In the genomic region with DNA sequence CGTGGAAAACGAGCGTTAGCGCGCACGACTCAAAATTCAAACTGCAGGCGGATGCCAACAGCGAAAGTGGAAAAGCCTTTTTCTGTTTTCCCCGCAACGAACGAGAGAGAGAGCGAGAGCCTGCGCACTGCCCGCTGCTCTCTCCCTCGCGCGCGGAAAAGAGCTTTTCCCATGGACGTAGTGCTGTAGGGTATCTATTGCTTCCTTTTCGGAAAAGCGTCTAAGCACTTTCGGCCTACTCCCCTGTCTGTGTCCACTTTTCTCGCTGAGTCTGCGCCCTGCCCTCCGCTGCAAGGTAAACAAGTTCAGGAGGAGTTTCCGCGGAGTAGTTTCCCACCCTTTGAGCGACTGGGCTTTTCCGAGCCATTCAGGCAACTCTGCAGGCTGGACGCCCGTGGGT, we compare ENCODE assay signal across 1 fruit fly cellular context.
A peak's percentile ranks its signal among the peaks of the same experiment; 100 is the strongest.
TF ChIP-seq lines count a peak whose summit lies in the region.

A gene (minus strand): TSS at position 47 of the 400 bp plus-strand sequence.

TF ChIP-seq in whole organism, embryonic, 481 proteins besides CTCF, POLR2A, EP300 and RAD21 (continued from another document and continues in another):
- TF ChIP-seq caup (GFP tag; optimal IDR thresholded peaks at IDR 0.05; lab: Kevin White, UChicago; ENCODE audit: severe bottlenecking) (peak; percentile 71), org-1 (GFP tag; optimal IDR thresholded peaks at IDR 0.05; lab: Kevin White, UChicago) (peak; percentile 23), E2f1 (GFP tag; IDR thresholded peaks at IDR 0.05; lab: Robert Waterston, UW) (peak; percentile 68), Mes4 (GFP tag; optimal IDR thresholded peaks at IDR 0.05; lab: Kevin White, UChicago) (peak; percentile 3), CG7963 (GFP tag; IDR thresholded peaks at IDR 0.05; lab: Robert Waterston, UW; ENCODE audit: partially characterized antibody) (no peak), CG9609 (GFP tag; optimal IDR thresholded peaks at IDR 0.05; lab: Kevin White, UChicago) (peak; percentile 44), seq (GFP tag; IDR thresholded peaks at IDR 0.05; lab: Robert Waterston, UW) (peak; percentile 37; the same call in 1 of the 2 replicates), bab2 (GFP tag; optimal IDR thresholded peaks at IDR 0.05; lab: Kevin White, UChicago) (peak; percentile 33), pfk (GFP tag; optimal IDR thresholded peaks at IDR 0.05; lab: Kevin White, UChicago) (no peak), Side (GFP tag; optimal IDR thresholded peaks at IDR 0.05; lab: Kevin White, UChicago) (peak; percentile 24), CG11560 (tag; IDR thresholded peaks at IDR 0.05; lab: Robert Waterston, UW) (no peak), en (GFP tag; optimal IDR thresholded peaks at IDR 0.05; lab: Kevin White, UChicago) (peak; percentile 9), CG7372 (GFP tag; IDR thresholded peaks at IDR 0.05; lab: Robert Waterston, UW) (peak; percentile 37; the same call in 1 of the 2 replicates), CG32772 (GFP tag; IDR thresholded peaks at IDR 0.05; lab: Robert Waterston, UW) (no peak), CG34376 (GFP tag; optimal IDR thresholded peaks at IDR 0.05; lab: Kevin White, UChicago) (peak; percentile 42), CG6791 (GFP tag; IDR thresholded peaks at IDR 0.05; lab: Robert Waterston, UW; ENCODE audit: partially characterized antibody) (no peak), fd3F (GFP tag; optimal IDR thresholded peaks at IDR 0.05; lab: Kevin White, UChicago) (no peak), CG9932 (GFP tag; IDR thresholded peaks at IDR 0.05; lab: Robert Waterston, UW) (peak; percentile 84), sima (GFP tag; optimal IDR thresholded peaks at IDR 0.05; lab: Kevin White, UChicago) (no peak), CG33213 (GFP tag; optimal IDR thresholded peaks at IDR 0.05; lab: Kevin White, UChicago) (no peak), CG13296 (GFP tag; optimal IDR thresholded peaks at IDR 0.05; lab: Kevin White, UChicago) (peak; percentile 61), CG7271 (tag; optimal IDR thresholded peaks at IDR 0.05; lab: Kevin White, UChicago) (no peak), PHDP (tag; optimal IDR thresholded peaks at IDR 0.05; lab: Kevin White, UChicago) (peak; percentile 28), run (tag; optimal IDR thresholded peaks at IDR 0.05; lab: Kevin White, UChicago) (no peak), z (GFP tag; IDR thresholded peaks at IDR 0.05; lab: Robert Waterston, UW) (0 out of 3 replicates have a peak, but pooled peaks have one; percentile 29), tio (GFP tag; optimal IDR thresholded peaks at IDR 0.05; lab: Kevin White, UChicago) (no peak), sd (tag; optimal IDR thresholded peaks at IDR 0.05; lab: Kevin White, UChicago) (peak; percentile 9), CG2116 (GFP tag; optimal IDR thresholded peaks at IDR 0.05; lab: Kevin White, UChicago) (no peak), Nf-YB (GFP tag; optimal IDR thresholded peaks at IDR 0.05; lab: Kevin White, UChicago) (no peak), phol (tag; optimal IDR thresholded peaks at IDR 0.05; lab: Kevin White, UChicago) (no peak), tll (GFP tag; optimal IDR thresholded peaks at IDR 0.05; lab: Kevin White, UChicago) (no peak), Nf-YA (GFP tag; IDR thresholded peaks at IDR 0.05; lab: Robert Waterston, UW) (no peak), CG5180 (GFP tag; optimal IDR thresholded peaks at IDR 0.05; lab: Kevin White, UChicago) (peak; percentile 43), Max (GFP tag; optimal IDR thresholded peaks at IDR 0.05; lab: Kevin White, UChicago) (no peak), CG31441 (GFP tag; IDR thresholded peaks at IDR 0.05; lab: Robert Waterston, UW) (peak; percentile 24; the same call in 1 of the 2 replicates), Deaf1 (tag; optimal IDR thresholded peaks at IDR 0.05; lab: Kevin White, UChicago) (peak; percentile 62), odd (GFP tag; optimal IDR thresholded peaks at IDR 0.05; lab: Kevin White, UChicago) (peak; percentile 5), CG6654 (GFP tag; optimal IDR thresholded peaks at IDR 0.05; lab: Kevin White, UChicago) (peak; percentile 3), Atf3 (GFP tag; optimal IDR thresholded peaks at IDR 0.05; lab: Kevin White, UChicago) (peak; percentile 21), CG31388 (GFP tag; optimal IDR thresholded peaks at IDR 0.05; lab: Kevin White, UChicago) (no peak), CG10431 (GFP tag; optimal IDR thresholded peaks at IDR 0.05; lab: Kevin White, UChicago) (no peak), CG15073 (GFP tag; optimal IDR thresholded peaks at IDR 0.05; lab: Kevin White, UChicago) (no peak), ttk (GFP tag; IDR thresholded peaks at IDR 0.05; lab: Robert Waterston, UW) (no peak), Hmx (GFP tag; optimal IDR thresholded peaks at IDR 0.05; lab: Kevin White, UChicago) (no peak), peb (GFP tag; IDR thresholded peaks at IDR 0.05; lab: Robert Waterston, UW) (no peak), CG11456 (GFP tag; IDR thresholded peaks at IDR 0.05; lab: Robert Waterston, UW) (peak; percentile 91), otp (GFP tag; IDR thresholded peaks at IDR 0.05; lab: Robert Waterston, UW) (peak; percentile 56; the same call in 1 of the 3 replicates), D19B (GFP tag; optimal IDR thresholded peaks at IDR 0.05; lab: Kevin White, UChicago) (no peak), Sry-δ (GFP tag; optimal IDR thresholded peaks at IDR 0.05; lab: Kevin White, UChicago) (peak; percentile 6), nerfin-2 (GFP tag; IDR thresholded peaks at IDR 0.05; lab: Robert Waterston, UW; ENCODE audit: partially characterized antibody) (no peak), CG7928 (GFP tag; optimal IDR thresholded peaks at IDR 0.05; lab: Kevin White, UChicago) (peak; percentile 16), ssp (GFP tag; IDR thresholded peaks at IDR 0.05; lab: Robert Waterston, UW) (no peak), CG4707 (GFP tag; optimal IDR thresholded peaks at IDR 0.05; lab: Kevin White, UChicago) (no peak), schlank (tag; optimal IDR thresholded peaks at IDR 0.05; lab: Kevin White, UChicago) (peak; percentile 67), CG5245 (GFP tag; optimal IDR thresholded peaks at IDR 0.05; lab: Kevin White, UChicago) (peak; percentile 69), Chrac-16 (GFP tag; optimal IDR thresholded peaks at IDR 0.05; lab: Kevin White, UChicago) (no peak), Hsf (GFP tag; optimal IDR thresholded peaks at IDR 0.05; lab: Kevin White, UChicago) (peak; percentile 46), Scr (GFP tag; IDR thresholded peaks at IDR 0.05; lab: Robert Waterston, UW; ENCODE audit: partially characterized antibody) (peak; percentile 14; the same call in 1 of the 2 replicates), CkIIα-i1 (GFP tag; IDR thresholded peaks at IDR 0.05; lab: Robert Waterston, UW) (no peak), CG10267 (tag; optimal IDR thresholded peaks at IDR 0.05; lab: Kevin White, UChicago) (no peak), nerfin-1 (tag; optimal IDR thresholded peaks at IDR 0.05; lab: Kevin White, UChicago) (peak; percentile 25), CG4328 (GFP tag; optimal IDR thresholded peaks at IDR 0.05; lab: Kevin White, UChicago) (peak; percentile 4), CG2129 (GFP tag; IDR thresholded peaks at IDR 0.05; lab: Robert Waterston, UW; ENCODE audit: partially characterized antibody) (no peak), CG1602 (GFP tag; optimal IDR thresholded peaks at IDR 0.05; lab: Kevin White, UChicago) (no peak), chm (GFP tag; IDR thresholded peaks at IDR 0.05; lab: Robert Waterston, UW) (peak; percentile 61; the same call in 1 of the 2 replicates), CG34422 (GFP tag; IDR thresholded peaks at IDR 0.05; lab: Robert Waterston, UW) (peak; percentile 27; the same call in 1 of the 3 replicates), lmd (GFP tag; IDR thresholded peaks at IDR 0.05; lab: Robert Waterston, UW) (peak; percentile 72; the same call in 1 of the 2 replicates), jing (GFP tag; optimal IDR thresholded peaks at IDR 0.05; lab: Kevin White, UChicago) (no peak), zf30C (GFP tag; optimal IDR thresholded peaks at IDR 0.05; lab: Kevin White, UChicago) (no peak), CG15269 (tag; optimal IDR thresholded peaks at IDR 0.05; lab: Kevin White, UChicago) (peak; percentile 42), Dp (GFP tag; optimal IDR thresholded peaks at IDR 0.05; lab: Kevin White, UChicago) (peak; percentile 12), CHES-1-like (GFP tag; optimal IDR thresholded peaks at IDR 0.05; lab: Kevin White, UChicago) (peak; percentile 50), CG11247 (GFP tag; IDR thresholded peaks at IDR 0.05; lab: Robert Waterston, UW) (peak; percentile 77), Dad (GFP tag; optimal IDR thresholded peaks at IDR 0.05; lab: Kevin White, UChicago) (peak; percentile 21), Trl (optimal IDR thresholded peaks at IDR 0.05; lab: Kevin White, UChicago) (peak; percentile 60 to 61), Trl (GFP tag; optimal IDR thresholded peaks at IDR 0.05; lab: Kevin White, UChicago) (peak; percentile 88), CG10209 (GFP tag; optimal IDR thresholded peaks at IDR 0.05; lab: Kevin White, UChicago) (peak; percentile 20), Atf-2 (GFP tag; optimal IDR thresholded peaks at IDR 0.05; lab: Kevin White, UChicago) (no peak), CG2678 (tag; optimal IDR thresholded peaks at IDR 0.05; lab: Kevin White, UChicago) (peak; percentile 59), Vsx1 (GFP tag; optimal IDR thresholded peaks at IDR 0.05; lab: Kevin White, UChicago) (no peak), ash1 (GFP tag; optimal IDR thresholded peaks at IDR 0.05; lab: Kevin White, UChicago) (no peak), wdn (GFP tag; IDR thresholded peaks at IDR 0.05; lab: Robert Waterston, UW) (peak; percentile 54; the same call in 1 of the 2 replicates), CG1233 (GFP tag; optimal IDR thresholded peaks at IDR 0.05; lab: Kevin White, UChicago) (peak; percentile 29), ken (GFP tag; IDR thresholded peaks at IDR 0.05; lab: Robert Waterston, UW) (peak; percentile 48; the same call in 1 of the 3 replicates), CG18599 (GFP tag; optimal IDR thresholded peaks at IDR 0.05; lab: Kevin White, UChicago) (peak; percentile 91), CG14667 (GFP tag; IDR thresholded peaks at IDR 0.05; lab: Robert Waterston, UW) (peak; percentile 50; the same call in 1 of the 2 replicates), Bgb (GFP tag; IDR thresholded peaks at IDR 0.05; lab: Robert Waterston, UW; ENCODE audit: partially characterized antibody) (no peak), CG17361 (GFP tag; IDR thresholded peaks at IDR 0.05; lab: Robert Waterston, UW) (0 out of 3 replicates have a peak, but pooled peaks have one; percentile 27), al (GFP tag; IDR thresholded peaks at IDR 0.05; lab: Robert Waterston, UW) (peak; percentile 64), Rx (GFP tag; IDR thresholded peaks at IDR 0.05; lab: Robert Waterston, UW) (peak; percentile 53), CG12219 (GFP tag; optimal IDR thresholded peaks at IDR 0.05; lab: Kevin White, UChicago) (peak; percentile 13), CG10979 (tag; optimal IDR thresholded peaks at IDR 0.05; lab: Kevin White, UChicago) (peak; percentile 31), CG11504 (tag; optimal IDR thresholded peaks at IDR 0.05; lab: Kevin White, UChicago) (peak; percentile 45), CG15696 (tag; optimal IDR thresholded peaks at IDR 0.05; lab: Kevin White, UChicago) (no peak), CG14050 (GFP tag; IDR thresholded peaks at IDR 0.05; lab: Robert Waterston, UW) (no peak), CG10147 (GFP tag; optimal IDR thresholded peaks at IDR 0.05; lab: Kevin White, UChicago) (peak; percentile 30), btn (GFP tag; optimal IDR thresholded peaks at IDR 0.05; lab: Kevin White, UChicago) (no peak), Ada2b (GFP tag; IDR thresholded peaks at IDR 0.05; lab: Robert Waterston, UW) (peak; percentile 60; the same call in 1 of the 2 replicates), disco-r (GFP tag; optimal IDR thresholded peaks at IDR 0.05; lab: Kevin White, UChicago) (no peak), Jarid2 (GFP tag; optimal IDR thresholded peaks at IDR 0.05; lab: Kevin White, UChicago) (peak; percentile 51), CG3838 (GFP tag; optimal IDR thresholded peaks at IDR 0.05; lab: Kevin White, UChicago) (no peak), Myb (GFP tag; optimal IDR thresholded peaks at IDR 0.05; lab: Kevin White, UChicago) (peak; percentile 53), CG7745 (tag; optimal IDR thresholded peaks at IDR 0.05; lab: Kevin White, UChicago) (no peak), sqz (GFP tag; optimal IDR thresholded peaks at IDR 0.05; lab: Kevin White, UChicago) (no peak), Ssrp (tag; optimal IDR thresholded peaks at IDR 0.05; lab: Kevin White, UChicago) (no peak), CG17328 (GFP tag; IDR thresholded peaks at IDR 0.05; lab: Robert Waterston, UW) (no peak), klu (GFP tag; IDR thresholded peaks at IDR 0.05; lab: Robert Waterston, UW) (no peak), CG16863 (GFP tag; optimal IDR thresholded peaks at IDR 0.05; lab: Kevin White, UChicago) (peak; percentile 52), tap (tag; optimal IDR thresholded peaks at IDR 0.05; lab: Kevin White, UChicago) (no peak), mld (GFP tag; IDR thresholded peaks at IDR 0.05; lab: Robert Waterston, UW; ENCODE audit: partially characterized antibody) (0 out of 3 replicates have a peak, but pooled peaks have one; percentile 47), CG9727 (GFP tag; optimal IDR thresholded peaks at IDR 0.05; lab: Kevin White, UChicago) (no peak), ATbp (GFP tag; optimal IDR thresholded peaks at IDR 0.05; lab: Kevin White, UChicago) (peak; percentile 26), danr (GFP tag; IDR thresholded peaks at IDR 0.05; lab: Robert Waterston, UW) (no peak), jumu (GFP tag; optimal IDR thresholded peaks at IDR 0.05; lab: Kevin White, UChicago) (peak; percentile 68), Mad (GFP tag; optimal IDR thresholded peaks at IDR 0.05; lab: Kevin White, UChicago) (no peak), hbn (GFP tag; IDR thresholded peaks at IDR 0.05; lab: Robert Waterston, UW; ENCODE audit: partially characterized antibody) (no peak), NC2β (GFP tag; optimal IDR thresholded peaks at IDR 0.05; lab: Kevin White, UChicago) (peak; percentile 21), unpg (GFP tag; optimal IDR thresholded peaks at IDR 0.05; lab: Kevin White, UChicago) (peak; percentile 35), Lim3 (GFP tag; IDR thresholded peaks at IDR 0.05; lab: Robert Waterston, UW) (no peak), ham (GFP tag; IDR thresholded peaks at IDR 0.05; lab: Robert Waterston, UW) (no peak), CG18262 (tag; optimal IDR thresholded peaks at IDR 0.05; lab: Kevin White, UChicago) (no peak), ro (GFP tag; IDR thresholded peaks at IDR 0.05; lab: Robert Waterston, UW) (no peak), tup (GFP tag; optimal IDR thresholded peaks at IDR 0.05; lab: Kevin White, UChicago) (peak; percentile 27), ase (GFP tag; IDR thresholded peaks at IDR 0.05; lab: Robert Waterston, UW) (peak; percentile 38; the same call in 1 of the 3 replicates), luna (GFP tag; optimal IDR thresholded peaks at IDR 0.05; lab: Kevin White, UChicago) (no peak), CG10462 (GFP tag; optimal IDR thresholded peaks at IDR 0.05; lab: Kevin White, UChicago) (no peak)
